Fruit fly (Drosophila melanogaster): ENCODE data around the gene Mur11Da.
A peak's percentile ranks its signal among the peaks of the same experiment; 100 is the strongest.

Gene Mur11Da

dm6 chrX:12986948-12987450 is 19.3 kb downstream of the Mur11Da start:
- TF ChIP-seq Hr39 (GFP tag; optimal IDR thresholded peaks at IDR 0.05) (no peak), spab (GFP tag; optimal IDR thresholded peaks at IDR 0.05) (no peak), CG8632 (GFP tag; optimal IDR thresholded peaks at IDR 0.05) (no peak), ss (GFP tag; optimal IDR thresholded peaks at IDR 0.05) (peak in 1 of 2 experiments; percentile 14), net (GFP tag; optimal IDR thresholded peaks at IDR 0.05) (no peak), CG4318 (GFP tag; optimal IDR thresholded peaks at IDR 0.05) (no peak), Met (GFP tag; optimal IDR thresholded peaks at IDR 0.05) (no peak), CG9139 (GFP tag; optimal IDR thresholded peaks at IDR 0.05) (no peak)

dm6 chrX:12988025-12988801 is 20.5 kb downstream of the Mur11Da start, which contains the start of gene rsh:
Gene rsh, plus strand, starts transcription at chrX:12988615.
- TF ChIP-seq eg (GFP tag; IDR thresholded peaks at IDR 0.05) (peak; percentile 35; the same call in 1 of the 3 replicates), CG6163 (GFP tag; IDR thresholded peaks at IDR 0.05) (peak; percentile 43; the same call in 1 of the 3 replicates), CG34406 (GFP tag; optimal IDR thresholded peaks at IDR 0.05) (no peak), CG8119 (GFP tag; IDR thresholded peaks at IDR 0.05) (0 out of 3 replicates have a peak, but pooled peaks have one; percentile 25)

- TF ChIP-seq CG8319 (GFP tag; optimal IDR thresholded peaks at IDR 0.05) (no peak), fd85E (GFP tag; optimal IDR thresholded peaks at IDR 0.05) (no peak), CG3032 (tag; optimal IDR thresholded peaks at IDR 0.05) (no peak), CG8632 (GFP tag; optimal IDR thresholded peaks at IDR 0.05) (no peak), Hr38 (GFP tag; optimal IDR thresholded peaks at IDR 0.05) (no peak), cyc (GFP tag; optimal IDR thresholded peaks at IDR 0.05) (no peak), CG7368 (GFP tag; optimal IDR thresholded peaks at IDR 0.05) (no peak), ss (GFP tag; optimal IDR thresholded peaks at IDR 0.05) (no peak)
Measured at dm6 chrX:13004779-13005178, 37.1 kb downstream of the Mur11Da start, which contains the start of gene CG15719. Gene CG15719, minus strand, starts transcription at chrX:13004879.

- TF ChIP-seq CG8632 (GFP tag; optimal IDR thresholded peaks at IDR 0.05) = no peak
- no peak for TF ChIP-seq Ets21C (GFP tag; optimal IDR thresholded peaks at IDR 0.05)
- no peak for TF ChIP-seq fd85E (GFP tag; optimal IDR thresholded peaks at IDR 0.05)
Measured at dm6 chrX:13012289-13012688, 44.6 kb downstream of the Mur11Da start.

All from whole organism, prepupa.